Worm (Caenorhabditis elegans) whole organism, midembryonic: ENCODE measurements around the gene C40A11.4.
"Not testable (repeated sequence)": the region's sequence is repeated elsewhere in the genome, so short reads cannot be mapped to it uniquely, and the experiment has no call there.

Experiments
- T22C8.4 ChIP-seq: fragments of 200-800 bp; sonication (Bioruptor generic); IDR thresholded peaks from 2 replicates; pipeline ENCODE4 v1.3.6; 2022; ENCODE audit warnings: missing genetic modification characterization, missing compliant biosample characterization
- cog-1 ChIP-seq: sonication (generic microtip); optimal IDR thresholded peaks from 2 replicates; lab custom pipeline; 2016; ENCODE audit warnings: missing genetic modification characterization, missing compliant biosample characterization
- flt-1 ChIP-seq: fragments of 200-800 bp; sonication (Bioruptor generic); IDR thresholded peaks from 2 replicates; pipeline ENCODE4 v1.3.6; 2022; ENCODE audit warnings: missing genetic modification characterization, missing compliant biosample characterization
- klf-2 ChIP-seq: fragments of 200-800 bp; sonication (Bioruptor generic); conservative IDR thresholded peaks from 2 replicates; pipeline ENCODE4 v1.3.6; 2022; ENCODE audit warnings: missing genetic modification reagents, missing genetic modification characterization, missing compliant biosample characterization
- med-1 ChIP-seq: sonication (generic microtip); optimal IDR thresholded peaks from 2 replicates; lab custom pipeline; 2017; ENCODE audit warnings: missing genetic modification characterization, mild to moderate bottlenecking, missing compliant biosample characterization, antibody characterized with exemption, missing genetic modification reagents; ENCODE audit not compliant: insufficient read depth
- ref-1 ChIP-seq: fragments of 200-800 bp; sonication (Bioruptor generic); conservative IDR thresholded peaks from 2 replicates; pipeline ENCODE4 v1.3.6; 2022; ENCODE audit warnings: missing genetic modification reagents, missing genetic modification characterization, missing compliant biosample characterization
- tab-1 ChIP-seq: fragments of 200-800 bp; sonication (Bioruptor generic); IDR thresholded peaks from 2 replicates; pipeline ENCODE4 v1.3.6; 2022; ENCODE audit warnings: missing genetic modification characterization, missing compliant biosample characterization
- ztf-23 ChIP-seq: fragments of 200-800 bp; sonication (Bioruptor generic); IDR thresholded peaks from 2 replicates; pipeline ENCODE4 v1.3.6; 2022; ENCODE audit warnings: missing genetic modification reagents, missing genetic modification characterization, missing compliant biosample characterization
- ztf-29 ChIP-seq: fragments of 200-800 bp; sonication (Bioruptor generic); IDR thresholded peaks from 2 replicates; pipeline ENCODE4 v1.3.6; 2022; ENCODE audit warnings: missing genetic modification reagents, missing genetic modification characterization, missing compliant biosample characterization

Gene C40A11.4

DNA sequence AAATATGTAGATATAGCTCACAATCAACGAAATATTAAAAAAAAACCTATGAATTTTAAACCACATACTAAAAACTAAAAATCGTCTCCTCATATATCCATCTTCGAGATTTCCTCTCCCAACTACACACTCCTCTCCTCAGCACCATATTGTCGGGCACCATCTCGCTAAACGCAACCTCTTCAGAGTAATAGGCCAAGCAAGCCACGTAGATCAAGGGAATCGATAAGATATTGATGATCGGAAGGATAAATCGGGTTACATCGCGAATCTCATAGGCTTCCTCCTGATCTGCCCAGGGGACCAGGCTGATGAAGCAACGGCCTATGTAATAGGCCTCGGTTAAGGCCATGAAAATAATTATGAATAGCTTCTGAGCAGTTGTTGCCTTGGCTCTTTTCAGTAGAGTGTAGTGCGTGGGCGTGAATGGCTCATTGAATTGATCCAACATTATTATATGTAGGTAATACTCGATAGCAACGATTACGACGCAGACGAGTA lies 13.3 kb downstream of the C40A11.4 start, which contains the start of the genes C40A11.7 and C40A11.8:
C40A11.7 (minus strand) TSS at position 101 of the 501 bp plus-strand sequence.
C40A11.8 (minus strand) TSS at position 451 of the 501 bp plus-strand sequence.
- TF ChIP-seq ztf-29 (GFP tag; lab: Robert Waterston, UW) (no peak), ref-1 (GFP tag; lab: Robert Waterston, UW) (no peak), T22C8.4 (GFP tag; lab: Robert Waterston, UW) (no peak), ztf-23 (GFP tag; lab: Robert Waterston, UW) (no peak), tab-1 (GFP tag; lab: Robert Waterston, UW) (no peak), med-1 (GFP tag; lab: Kevin White, UChicago) (no peak), flt-1 (no peak), klf-2 (GFP tag; lab: Robert Waterston, UW) (no peak), cog-1 (tag; lab: Kevin White, UChicago) (no peak)

ce11 chrII:2152455-2152854 lies 15.2 kb downstream of the C40A11.4 start:
- TF ChIP-seq klf-2 (GFP tag; lab: Robert Waterston, UW) (no peak), ztf-23 (GFP tag; lab: Robert Waterston, UW) (no peak)

DNA sequence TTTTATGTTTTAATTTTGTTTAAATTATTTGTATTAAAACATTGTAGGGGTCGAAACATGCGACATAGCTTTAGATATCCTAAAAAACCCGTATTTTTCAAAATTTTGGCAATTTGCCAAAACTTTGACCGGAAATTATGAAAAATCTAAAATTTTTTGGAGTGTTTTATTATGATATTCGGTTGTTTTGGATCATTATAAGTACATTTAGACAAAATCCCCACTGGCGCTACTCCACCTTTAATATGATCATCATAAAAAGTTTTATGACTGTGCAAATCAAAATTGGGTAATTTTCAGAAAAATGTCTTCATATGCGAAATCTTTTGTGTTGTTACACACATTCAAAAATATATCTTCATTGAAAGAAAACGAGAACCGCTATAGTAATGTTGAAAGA lies 16.5 kb downstream of the C40A11.4 start, which contains the start of gene math-18:
math-18 (plus strand) TSS at position 301 of the 400 bp plus-strand sequence.
- TF ChIP-seq ztf-29 (GFP tag; lab: Robert Waterston, UW); flt-1; klf-2 (GFP tag; lab: Robert Waterston, UW): not testable (repeated sequence)

DNA sequence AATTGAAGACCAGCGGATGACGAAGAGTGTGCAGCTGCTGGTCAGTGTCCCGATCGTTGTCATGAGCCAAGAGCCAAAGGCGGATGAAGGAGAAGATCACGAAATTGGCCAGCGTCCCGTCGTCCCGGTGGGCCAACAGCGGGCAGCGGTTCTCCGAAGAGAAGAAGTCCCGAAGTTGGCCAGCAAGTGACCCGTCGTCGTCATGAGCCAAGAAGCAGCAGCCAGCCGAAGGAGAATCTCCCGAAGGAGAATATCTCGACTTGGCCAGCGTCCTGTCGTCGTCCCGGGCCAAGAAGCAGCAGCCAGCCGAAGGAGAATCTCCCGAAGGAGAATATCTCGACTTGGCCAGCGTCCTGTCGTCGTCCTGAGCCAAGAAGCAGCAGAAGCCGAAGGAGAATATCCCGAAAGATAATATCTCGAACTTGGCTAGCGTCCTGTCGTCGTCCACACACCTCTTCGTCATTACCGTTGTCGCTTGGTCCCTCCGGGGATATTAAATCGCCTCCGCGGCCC lies 26.2 kb downstream of the C40A11.4 start, which contains the start of gene C33C12.11:
C33C12.11 (minus strand) TSS at position 463 of the 513 bp plus-strand sequence.
- not testable (repeated sequence) for TF ChIP-seq med-1 (GFP tag; lab: Kevin White, UChicago); flt-1; tab-1 (GFP tag; lab: Robert Waterston, UW)

ce11 chrII:2166376-2166775 lies 29.2 kb downstream of the C40A11.4 start, which contains the start of gene C33C12.4:
C33C12.4 (minus strand) TSS chrII:2166476.
- TF ChIP-seq med-1 (GFP tag; lab: Kevin White, UChicago): no peak
- no peak for TF ChIP-seq ztf-23 (GFP tag; lab: Robert Waterston, UW)
- TF ChIP-seq cog-1 (tag; lab: Kevin White, UChicago): no peak

DNA sequence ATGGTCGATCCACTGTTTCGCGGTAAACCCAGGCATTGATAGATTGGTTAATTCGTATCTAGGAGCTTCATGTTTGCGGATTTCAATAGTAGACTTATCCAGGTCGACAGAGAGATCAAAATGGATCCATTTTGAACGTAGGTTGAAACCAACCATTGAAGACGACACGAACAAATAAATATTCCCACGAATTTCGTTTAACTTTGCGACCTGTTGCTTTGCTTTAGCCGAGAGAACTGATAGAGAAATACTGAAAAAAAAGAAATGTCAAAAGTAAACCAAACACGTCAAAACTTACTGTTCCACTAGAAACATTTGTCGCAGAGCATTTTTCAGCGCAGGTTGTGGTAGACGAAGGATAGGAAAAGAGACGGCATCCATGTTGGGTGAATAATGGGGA lies 31.2 kb downstream of the C40A11.4 start, which contains the start of gene fbxb-38:
fbxb-38 (minus strand) TSS at position 390 of the 400 bp plus-strand sequence.
- TF ChIP-seq ref-1 (GFP tag; lab: Robert Waterston, UW): no peak
- TF ChIP-seq ztf-23 (GFP tag; lab: Robert Waterston, UW): no peak
- no peak for TF ChIP-seq klf-2 (GFP tag; lab: Robert Waterston, UW)
- TF ChIP-seq flt-1: no peak
- TF ChIP-seq med-1 (GFP tag; lab: Kevin White, UChicago): no peak
- no peak for TF ChIP-seq cog-1 (tag; lab: Kevin White, UChicago)
- no peak for TF ChIP-seq ztf-29 (GFP tag; lab: Robert Waterston, UW)

DNA sequence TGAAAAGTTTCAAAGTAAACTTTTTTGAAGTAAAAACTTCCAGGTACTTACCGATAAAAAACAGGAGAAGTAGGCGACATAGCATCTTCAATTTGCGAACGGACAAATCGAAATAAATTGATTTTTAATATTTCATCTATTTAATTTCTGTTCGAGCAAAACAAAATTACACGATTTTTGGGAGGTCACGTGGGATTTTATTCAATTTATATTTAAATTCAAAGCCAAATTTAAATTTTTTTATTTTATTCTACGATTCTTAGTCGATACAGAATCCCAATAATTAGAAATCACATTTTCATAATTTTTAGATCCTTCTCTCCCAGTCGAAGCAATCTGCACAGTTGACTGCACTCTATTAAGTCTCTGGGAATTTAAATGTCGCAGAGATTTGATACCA lies 32.9 kb downstream of the C40A11.4 start, which contains the start of gene C33C12.12:
C33C12.12 (minus strand) TSS at position 101 of the 400 bp plus-strand sequence.
- no peak for TF ChIP-seq ztf-23 (GFP tag; lab: Robert Waterston, UW)
- TF ChIP-seq cog-1 (tag; lab: Kevin White, UChicago): no peak
- TF ChIP-seq med-1 (GFP tag; lab: Kevin White, UChicago): no peak
- TF ChIP-seq klf-2 (GFP tag; lab: Robert Waterston, UW): no peak
- TF ChIP-seq ztf-29 (GFP tag; lab: Robert Waterston, UW): no peak
- TF ChIP-seq ref-1 (GFP tag; lab: Robert Waterston, UW): no peak
- TF ChIP-seq T22C8.4 (GFP tag; lab: Robert Waterston, UW): no peak

ce11 chrII:2175367-2175766 lies 38.1 kb downstream of the C40A11.4 start, which contains the start of gene C33C12.7:
C33C12.7 (minus strand) TSS chrII:2175467.
- TF ChIP-seq ztf-29 (GFP tag; lab: Robert Waterston, UW) (no peak), med-1 (GFP tag; lab: Kevin White, UChicago) (no peak), cog-1 (tag; lab: Kevin White, UChicago) (no peak), flt-1 (no peak)

DNA sequence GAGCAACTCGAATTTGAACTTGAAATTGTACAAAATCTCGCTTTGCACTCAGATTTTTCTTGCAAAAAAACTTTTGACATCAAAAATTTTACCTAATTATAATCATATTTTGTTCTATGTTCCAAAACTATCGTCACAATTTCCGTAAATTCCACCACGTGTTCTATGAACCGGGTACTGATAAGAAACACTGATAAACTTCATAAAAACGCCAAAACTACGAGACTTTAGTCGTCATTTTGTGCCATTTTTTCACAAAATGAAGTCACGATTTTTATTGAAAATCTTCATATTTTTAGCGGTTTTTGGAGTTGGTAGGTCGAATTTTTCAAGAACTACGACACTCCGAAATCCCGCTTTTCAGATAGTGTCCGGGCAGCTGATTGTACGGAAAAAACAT lies 39.5 kb downstream of the C40A11.4 start, which contains the start of gene gba-1:
gba-1 (plus strand) TSS at position 54 of the 400 bp plus-strand sequence.
- no peak for TF ChIP-seq med-1 (GFP tag; lab: Kevin White, UChicago)
- no peak for TF ChIP-seq tab-1 (GFP tag; lab: Robert Waterston, UW)
- TF ChIP-seq ztf-29 (GFP tag; lab: Robert Waterston, UW): no peak
- TF ChIP-seq klf-2 (GFP tag; lab: Robert Waterston, UW): no peak
- no peak for TF ChIP-seq ref-1 (GFP tag; lab: Robert Waterston, UW)

DNA sequence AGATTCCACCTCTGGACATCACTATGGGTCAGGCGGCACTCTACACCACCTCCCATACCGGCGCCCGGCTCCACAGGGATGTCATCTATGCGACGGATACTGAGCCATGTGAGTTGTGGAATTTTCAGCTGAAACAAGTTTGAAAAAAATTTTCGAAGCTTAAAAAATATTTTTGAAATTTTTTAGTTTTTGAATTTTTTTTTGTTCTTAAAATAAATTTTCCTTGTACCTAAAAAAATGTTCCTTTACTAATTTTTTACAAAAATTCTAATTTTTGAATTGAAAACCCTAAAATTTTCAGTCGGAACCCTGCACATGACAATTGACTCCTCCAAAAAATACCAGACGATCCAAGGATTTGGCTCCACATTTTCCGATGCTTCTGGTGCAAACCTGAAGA lies 40.5 kb downstream of the C40A11.4 start:
- TF ChIP-seq flt-1 (no peak), ref-1 (GFP tag; lab: Robert Waterston, UW) (no peak), med-1 (GFP tag; lab: Kevin White, UChicago) (no peak), klf-2 (GFP tag; lab: Robert Waterston, UW) (no peak), tab-1 (GFP tag; lab: Robert Waterston, UW) (no peak), cog-1 (tag; lab: Kevin White, UChicago) (no peak), T22C8.4 (GFP tag; lab: Robert Waterston, UW) (no peak), ztf-29 (GFP tag; lab: Robert Waterston, UW) (no peak), ztf-23 (GFP tag; lab: Robert Waterston, UW) (no peak)
